Fruit fly (Drosophila melanogaster) whole organism, wandering third instar larva: ENCODE data around the gene GluRIB.

Source experiments
- Abd-B ChIP-seq: fragments of >200 bp; optimal IDR thresholded peaks from 2 replicates; lab custom pipeline; 2017; ENCODE audit warnings: missing biosample characterization, missing genetic modification characterization
- CG32264 ChIP-seq: fragments of 200-800 bp; sonication (Bioruptor generic); optimal IDR thresholded peaks from 2 replicates; lab custom pipeline; 2016; ENCODE audit warnings: missing biosample characterization, missing genetic modification characterization
- CG9705 ChIP-seq: fragments of 200-800 bp; sonication (Bioruptor generic); optimal IDR thresholded peaks from 2 replicates; lab custom pipeline; 2018; ENCODE audit warnings: missing biosample characterization, mild to moderate bottlenecking, missing genetic modification characterization
- CrebA ChIP-seq: fragments of 200-800 bp; sonication (Bioruptor generic); optimal IDR thresholded peaks from 2 replicates; lab custom pipeline; 2016; ENCODE audit warnings: missing biosample characterization, mild to moderate bottlenecking, missing genetic modification characterization, borderline replicate concordance
- Dfd ChIP-seq: fragments of >200 bp; optimal IDR thresholded peaks from 2 replicates; lab custom pipeline; 2017; ENCODE audit warnings: missing biosample characterization, missing genetic modification characterization
- Dif ChIP-seq: fragments of 200-275, 200-300 bp; sonication (Bioruptor generic); optimal IDR thresholded peaks from 2 replicates; lab custom pipeline; 2018; ENCODE audit warnings: missing biosample characterization, missing genetic modification characterization; ENCODE audit not compliant: partially characterized antibody
- GATAd ChIP-seq: sonication (Bioruptor generic); optimal IDR thresholded peaks from 2 replicates; lab custom pipeline; 2016; ENCODE audit warnings: missing biosample characterization, missing genetic modification characterization
- HLH106 ChIP-seq: fragments of 200-800 bp; optimal IDR thresholded peaks from 3 replicates; lab custom pipeline; 2019; ENCODE audit warnings: missing biosample characterization, mild to moderate bottlenecking, missing genetic modification characterization, moderate library complexity
- Hr83 ChIP-seq: fragments of 200-300 bp; sonication (Bioruptor generic); optimal IDR thresholded peaks from 2 replicates; lab custom pipeline; 2016; ENCODE audit warnings: missing biosample characterization, mild to moderate bottlenecking, missing genetic modification characterization, moderate library complexity; ENCODE audit not compliant: poor library complexity, severe bottlenecking
- Jra ChIP-seq: sonication (Bioruptor generic); optimal IDR thresholded peaks from 2 replicates; lab custom pipeline; 2016; ENCODE audit warnings: missing biosample characterization, missing genetic modification characterization
- Myc ChIP-seq: fragments of >200 bp; optimal IDR thresholded peaks from 2 replicates; lab custom pipeline; 2017
- N ChIP-seq: fragments of >200 bp; optimal IDR thresholded peaks from 2 replicates; lab custom pipeline; 2018; ENCODE audit warnings: missing biosample characterization, missing external identifiers, missing genetic modification characterization
- OdsH ChIP-seq: fragments of 200-800 bp; sonication (Bioruptor generic); optimal IDR thresholded peaks from 2 replicates; lab custom pipeline; 2016; ENCODE audit warnings: missing biosample characterization, mild to moderate bottlenecking, missing genetic modification characterization
- Rel ChIP-seq, 2 experiments: fragments of 200-800 bp; sonication (Bioruptor generic) in 1 of 2; optimal IDR thresholded peaks; 2 replicates in 1 of 2; 3 replicates in 1 of 2; lab custom pipeline; 2016 to 2019; ENCODE audit warnings: mild to moderate bottlenecking in 2 of 2, missing biosample characterization in 2 of 2, missing genetic modification characterization in 2 of 2, moderate library complexity in 1 of 2
- Sp1 ChIP-seq: fragments of 200-800 bp; sonication (Bioruptor generic); optimal IDR thresholded peaks from 3 replicates; lab custom pipeline; 2019; ENCODE audit warnings: missing biosample characterization, mild to moderate bottlenecking, missing genetic modification characterization, moderate library complexity
- Vsx2 ChIP-seq: fragments of 200-300, 225-300 bp; sonication (Bioruptor generic); optimal IDR thresholded peaks from 2 replicates; lab custom pipeline; 2018; ENCODE audit warnings: missing biosample characterization, missing genetic modification characterization; ENCODE audit not compliant: partially characterized antibody
- br ChIP-seq: fragments of 200-800 bp; sonication (Bioruptor generic); optimal IDR thresholded peaks from 2 replicates; lab custom pipeline; 2016; ENCODE audit warnings: missing biosample characterization, missing genetic modification characterization
- brk ChIP-seq: fragments of 200-800 bp; sonication (Bioruptor generic); optimal IDR thresholded peaks from 2 replicates; lab custom pipeline; 2016; ENCODE audit warnings: missing biosample characterization, mild to moderate bottlenecking, missing genetic modification characterization
- dl ChIP-seq, 2 experiments: fragments of 175-275, 200-275 bp in 1 of 2; fragments of 200-275 bp in 1 of 2; sonication (Bioruptor generic); optimal IDR thresholded peaks; lab custom pipeline; 2018; ENCODE audit warnings: mild to moderate bottlenecking in 2 of 2, missing biosample characterization in 2 of 2, missing genetic modification characterization in 2 of 2, moderate library complexity in 2 of 2; ENCODE audit not compliant: partially characterized antibody in 2 of 2, insufficient read depth in 1 of 2
- dmrt93B ChIP-seq: fragments of 200-800 bp; sonication (Bioruptor generic); optimal IDR thresholded peaks from 2 replicates; lab custom pipeline; 2018; ENCODE audit warnings: missing biosample characterization, mild to moderate bottlenecking, missing genetic modification characterization
- dsf ChIP-seq: sonication (Bioruptor generic); optimal IDR thresholded peaks from 2 replicates; lab custom pipeline; 2016; ENCODE audit warnings: missing biosample characterization, missing genetic modification characterization, borderline replicate concordance
- ey ChIP-seq: fragments of 200-800 bp; sonication (Bioruptor generic); optimal IDR thresholded peaks from 2 replicates; lab custom pipeline; 2016; ENCODE audit warnings: missing biosample characterization, missing genetic modification characterization
- foxo ChIP-seq, 2 experiments: fragments of 200-800 bp; sonication (Bioruptor generic); optimal IDR thresholded peaks; 2 replicates in 1 of 2; 3 replicates in 1 of 2; lab custom pipeline; 2016 to 2017; ENCODE audit warnings: missing biosample characterization in 2 of 2, missing genetic modification characterization in 2 of 2
- h ChIP-seq: fragments of 200-800 bp; sonication (Bioruptor generic); optimal IDR thresholded peaks from 3 replicates; lab custom pipeline; 2016; ENCODE audit warnings: missing biosample characterization, mild to moderate bottlenecking, missing genetic modification characterization
- jim ChIP-seq: fragments of 175-275, 200-325 bp; sonication (Bioruptor generic); optimal IDR thresholded peaks from 2 replicates; lab custom pipeline; 2016; ENCODE audit warnings: missing biosample characterization, mild to moderate bottlenecking, missing genetic modification characterization
- lola ChIP-seq: fragments of >200 bp; optimal IDR thresholded peaks from 2 replicates; lab custom pipeline; 2017; ENCODE audit warnings: missing biosample characterization, missing genetic modification characterization
- pan ChIP-seq: fragments of >200 bp; optimal IDR thresholded peaks from 2 replicates; lab custom pipeline; 2017
- psq ChIP-seq: fragments of 200-800 bp; sonication (Bioruptor generic); optimal IDR thresholded peaks from 3 replicates; lab custom pipeline; 2017; ENCODE audit warnings: missing biosample characterization, mild to moderate bottlenecking, missing genetic modification characterization, moderate library complexity
- sage ChIP-seq: fragments of 200-800 bp; sonication (Bioruptor generic); optimal IDR thresholded peaks from 2 replicates; lab custom pipeline; 2016; ENCODE audit warnings: missing biosample characterization, mild to moderate bottlenecking, missing genetic modification characterization
- sv ChIP-seq: fragments of 200-800 bp; sonication (Bioruptor generic); optimal IDR thresholded peaks from 3 replicates; lab custom pipeline; 2016; ENCODE audit warnings: missing biosample characterization, missing genetic modification characterization
- usp ChIP-seq: fragments of >200 bp; optimal IDR thresholded peaks from 2 replicates; lab custom pipeline; 2017; ENCODE audit warnings: missing biosample characterization, missing genetic modification characterization
- woc ChIP-seq: sonication (Bioruptor generic); optimal IDR thresholded peaks from 2 replicates; lab custom pipeline; 2016; ENCODE audit warnings: missing biosample characterization, mild to moderate bottlenecking, missing genetic modification characterization

GluRIB gene

dm6 chr3L:9251678-9252077 lies at the start of gene GluRIB:
Gene GluRIB, plus strand, starts transcription at chr3L:9251978.
- no peak for TF ChIP-seq dl (GFP tag; optimal IDR thresholded peaks at IDR 0.05; lab: Kevin White, UChicago; ENCODE audit: insufficient read depth in 1 of 2, partially characterized antibody in 2 of 2)
- no peak for TF ChIP-seq woc (GFP tag; lab: Kevin White, UChicago)
- TF ChIP-seq sv (GFP tag; lab: Kevin White, UChicago): no peak

dm6 chr3L:9208704-9209405 lies 42.9 kb upstream of the GluRIB start, which contains the start of gene Slc45-1:
Gene Slc45-1, minus strand, starts transcription at chr3L:9208853.
- no peak for TF ChIP-seq dsf
- no peak for TF ChIP-seq OdsH (GFP tag; lab: Kevin White, UChicago)
- no peak for TF ChIP-seq jim (GFP tag; lab: Kevin White, UChicago)
- peak in 1 of 2 experiments; percentile 11 for TF ChIP-seq foxo (GFP tag; optimal IDR thresholded peaks at IDR 0.05; lab: Kevin White, UChicago)
- TF ChIP-seq Sp1 (GFP tag; lab: Kevin White, UChicago): peak; percentile 11
- TF ChIP-seq psq (GFP tag; lab: Kevin White, UChicago): no peak
- TF ChIP-seq woc (GFP tag; lab: Kevin White, UChicago): no peak
- TF ChIP-seq Abd-B (GFP tag; lab: Kevin White, UChicago): no peak
- no peak for TF ChIP-seq Jra (GFP tag; lab: Kevin White, UChicago)
- TF ChIP-seq N (GFP tag; lab: Kevin White, UChicago): no peak
- TF ChIP-seq dl (GFP tag; optimal IDR thresholded peaks at IDR 0.05; lab: Kevin White, UChicago; ENCODE audit: insufficient read depth in 1 of 2, partially characterized antibody in 2 of 2): peak; percentile 43 to 54
- TF ChIP-seq Dfd (GFP tag; lab: Kevin White, UChicago): no peak
- TF ChIP-seq CG32264: no peak
- no peak for TF ChIP-seq CG9705
- no peak for TF ChIP-seq br
- TF ChIP-seq usp (GFP tag; lab: Kevin White, UChicago): no peak
- no peak for TF ChIP-seq CrebA (GFP tag; lab: Kevin White, UChicago)
- no peak for TF ChIP-seq h
- TF ChIP-seq pan (lab: Kevin White, UChicago): no peak
- no peak for TF ChIP-seq lola
- peak; percentile 2 for TF ChIP-seq HLH106
- TF ChIP-seq Rel (GFP tag; optimal IDR thresholded peaks at IDR 0.05; lab: Kevin White, UChicago): no peak
- TF ChIP-seq Rel (tag; optimal IDR thresholded peaks at IDR 0.05; lab: Kevin White, UChicago): no peak

DNA sequence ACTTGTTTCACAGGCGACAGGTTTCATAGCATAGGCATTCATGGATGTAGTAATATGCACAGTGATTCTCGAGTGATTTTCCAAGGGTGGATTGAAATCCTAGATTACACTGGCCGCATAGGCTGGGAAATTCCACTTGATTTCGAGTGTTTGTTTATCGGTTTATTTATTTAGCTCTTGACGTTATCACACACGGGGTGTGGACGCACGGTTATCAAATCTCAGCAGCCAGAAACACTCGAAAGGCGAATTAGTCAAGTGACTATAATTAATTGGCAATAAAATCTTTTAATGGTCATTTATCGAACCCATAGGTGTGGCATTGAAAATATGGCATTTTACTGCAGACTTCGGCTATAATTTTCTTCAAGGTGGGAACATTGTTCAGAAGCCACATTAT lies 42.1 kb upstream of the GluRIB start:
- TF ChIP-seq lola (no peak), br (no peak), CrebA (GFP tag; lab: Kevin White, UChicago) (no peak), h (no peak), ey (GFP tag; lab: Kevin White, UChicago) (no peak)

DNA sequence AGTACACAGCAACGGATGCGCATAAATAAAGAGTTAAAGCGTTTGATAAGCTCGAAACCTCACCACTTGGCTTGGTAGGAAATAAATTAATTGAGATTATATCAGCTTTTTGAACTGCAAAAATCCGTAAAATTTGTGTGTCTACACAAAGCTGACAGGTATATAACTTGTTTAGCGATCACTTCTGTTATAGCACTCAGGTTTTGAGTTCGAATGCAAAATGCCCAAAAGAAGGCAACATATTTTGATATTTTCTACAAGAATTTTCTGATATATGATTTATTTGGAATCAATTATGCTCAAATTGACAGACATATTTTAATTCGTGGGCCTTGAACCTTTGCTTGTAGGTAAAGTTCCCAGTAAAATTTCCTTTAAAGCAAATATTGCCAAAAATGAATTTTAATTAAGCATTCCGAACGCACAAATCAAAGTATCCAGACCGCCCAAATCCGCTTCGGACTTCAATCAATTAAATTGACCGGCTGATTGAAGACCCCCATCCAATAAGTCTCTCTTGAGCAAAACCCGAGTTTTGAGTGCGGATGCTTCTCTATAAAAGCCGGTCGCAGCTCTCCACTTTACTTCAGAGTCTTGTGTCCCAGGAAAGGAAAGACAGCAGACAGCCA lies 40.4 kb upstream of the GluRIB start, which contains the start of gene CG4476:
CG4476 (plus strand) TSS at position 579 of the 629 bp plus-strand sequence.
- TF ChIP-seq dl (GFP tag; optimal IDR thresholded peaks at IDR 0.05; lab: Kevin White, UChicago; ENCODE audit: insufficient read depth in 1 of 2, partially characterized antibody in 2 of 2) (peak in 1 of 2 experiments; percentile 56), Myc (lab: Kevin White, UChicago) (peak; percentile 11), Vsx2 (peak; percentile 59), CG9705 (no peak), Dif (GFP tag; lab: Kevin White, UChicago) (peak; percentile 89)

DNA sequence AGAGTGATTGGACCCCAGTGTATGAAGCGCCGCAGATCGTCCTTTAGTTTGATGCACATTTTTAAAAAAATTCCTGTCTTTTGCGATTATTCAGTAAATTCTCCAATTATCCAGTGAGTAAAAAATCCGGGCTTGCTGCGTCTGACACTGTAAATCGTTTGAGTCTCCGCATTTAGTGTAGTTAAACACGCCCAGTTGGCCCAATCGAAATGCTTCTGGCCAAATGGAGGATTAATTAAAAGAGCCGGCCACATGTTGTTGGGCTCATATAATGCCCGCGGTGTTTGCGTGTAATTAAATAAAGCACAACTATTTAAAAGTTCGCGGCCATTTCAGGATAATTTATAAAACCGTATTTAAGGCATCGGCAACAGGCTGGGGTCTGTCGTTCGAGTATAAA lies 15.2 kb upstream of the GluRIB start, which contains the start of gene CG4483:
CG4483 (minus strand) TSS at position 101 of the 400 bp plus-strand sequence.
- TF ChIP-seq CrebA (GFP tag; lab: Kevin White, UChicago) (no peak), Abd-B (GFP tag; lab: Kevin White, UChicago) (no peak), Vsx2 (no peak), Jra (GFP tag; lab: Kevin White, UChicago) (no peak), ey (GFP tag; lab: Kevin White, UChicago) (no peak), psq (GFP tag; lab: Kevin White, UChicago) (no peak), dmrt93B (GFP tag; lab: Kevin White, UChicago) (no peak), dsf (no peak), pan (lab: Kevin White, UChicago) (no peak), usp (GFP tag; lab: Kevin White, UChicago) (no peak), GATAd (GFP tag; lab: Kevin White, UChicago) (no peak), Hr83 (no peak), brk (GFP tag; lab: Kevin White, UChicago) (no peak), sage (GFP tag; lab: Kevin White, UChicago) (no peak)
